Fruit fly (Drosophila melanogaster) whole organism, embryonic: Measurements from ENCODE around the gene Cyp12a4.

Experiments
- Asciz ChIP-seq: fragments of 200-800 bp; sonication (Bioruptor generic); optimal IDR thresholded peaks from 2 replicates; lab custom pipeline; 2017; ENCODE audit warnings: missing biosample characterization, mild to moderate bottlenecking, missing genetic modification characterization, missing genetic modification reagents
- B-H2 ChIP-seq: fragments of 200-800 bp; sonication (Bioruptor generic); optimal IDR thresholded peaks from 2 replicates; lab custom pipeline; 2018; ENCODE audit warnings: missing biosample characterization, mild to moderate bottlenecking, missing genetic modification characterization
- CG10462 ChIP-seq: fragments of 200-800 bp; sonication (Bioruptor generic); optimal IDR thresholded peaks from 2 replicates; lab custom pipeline; 2016; ENCODE audit warnings: missing biosample characterization, missing genetic modification characterization
- CG10654 ChIP-seq: fragments of 200-800 bp; sonication (Bioruptor generic); optimal IDR thresholded peaks from 2 replicates; lab custom pipeline; 2016; ENCODE audit warnings: missing biosample characterization, missing genetic modification characterization
- CG11093 ChIP-seq: fragments of 200-800 bp; sonication (Bioruptor generic); IDR thresholded peaks from 3 replicates; pipeline ENCODE4 v1.3.6; 2022; ENCODE audit warnings: missing biosample characterization, missing genetic modification characterization
- CG12942 ChIP-seq: fragments of 200-800 bp; sonication (Bioruptor generic); optimal IDR thresholded peaks from 3 replicates; lab custom pipeline; 2016; ENCODE audit warnings: missing biosample characterization, missing genetic modification characterization
- CG13424 ChIP-seq: fragments of 200-800 bp; sonication (Bioruptor generic); optimal IDR thresholded peaks from 2 replicates; lab custom pipeline; 2019; ENCODE audit warnings: missing biosample characterization, mild to moderate bottlenecking, missing genetic modification characterization, moderate library complexity
- CG14710 ChIP-seq: fragments of 200-800 bp; sonication (Bioruptor generic); optimal IDR thresholded peaks from 3 replicates; lab custom pipeline; 2019; ENCODE audit warnings: missing biosample characterization, mild to moderate bottlenecking, missing genetic modification characterization, moderate library complexity
- CG16813 ChIP-seq: fragments of 200-800 bp; sonication (Bioruptor generic); IDR thresholded peaks from 3 replicates; pipeline ENCODE4 v1.3.6; 2022; ENCODE audit warnings: missing biosample characterization, missing genetic modification characterization; ENCODE audit not compliant: partially characterized antibody
- CG16815 ChIP-seq: fragments of 200-800 bp; sonication (Bioruptor generic); optimal IDR thresholded peaks from 3 replicates; lab custom pipeline; 2017; ENCODE audit warnings: missing biosample characterization, mild to moderate bottlenecking, missing genetic modification characterization
- CG2678 ChIP-seq: fragments of 200-800 bp; sonication (Bioruptor generic); optimal IDR thresholded peaks from 3 replicates; lab custom pipeline; 2019; ENCODE audit warnings: missing biosample characterization, mild to moderate bottlenecking, missing genetic modification characterization, moderate library complexity
- CG2712 ChIP-seq: fragments of 200-800 bp; optimal IDR thresholded peaks from 3 replicates; lab custom pipeline; 2019; ENCODE audit warnings: missing biosample characterization, mild to moderate bottlenecking, missing genetic modification characterization, moderate library complexity
- CG30403 ChIP-seq: fragments of 200-800 bp; sonication (Bioruptor generic); optimal IDR thresholded peaks from 3 replicates; lab custom pipeline; 2016; ENCODE audit warnings: missing biosample characterization, missing genetic modification characterization
- CG3281 ChIP-seq: fragments of 200-800 bp; sonication (Bioruptor generic); optimal IDR thresholded peaks from 3 replicates; lab custom pipeline; 2017; ENCODE audit warnings: missing biosample characterization, mild to moderate bottlenecking, missing genetic modification characterization
- CG4730 ChIP-seq: fragments of 200-800 bp; sonication (Bioruptor generic); IDR thresholded peaks from 2 replicates; pipeline ENCODE4 v1.3.6; 2022; ENCODE audit warnings: missing biosample characterization, missing genetic modification characterization
- CG8924 ChIP-seq: fragments of 200-800 bp; optimal IDR thresholded peaks from 3 replicates; lab custom pipeline; 2019; ENCODE audit warnings: missing biosample characterization, mild to moderate bottlenecking, missing genetic modification characterization, moderate library complexity
- E2f2 ChIP-seq: fragments of 200-800 bp; sonication (Bioruptor generic); IDR thresholded peaks from 2 replicates; pipeline ENCODE4 v1.3.6; 2022; ENCODE audit warnings: missing biosample characterization, missing genetic modification characterization
- Hmr ChIP-seq: fragments of 200-800 bp; sonication (Bioruptor generic); optimal IDR thresholded peaks from 3 replicates; lab custom pipeline; 2017; ENCODE audit warnings: mild to moderate bottlenecking, missing biosample characterization, missing genetic modification reagents, missing genetic modification characterization
- Hr3 ChIP-seq: fragments of 200-800 bp; sonication (Bioruptor generic); optimal IDR thresholded peaks from 3 replicates; lab custom pipeline; 2016; ENCODE audit warnings: missing biosample characterization, missing genetic modification characterization
- Med ChIP-seq: fragments of 200-800 bp; sonication (Bioruptor generic); peaks from one replicate; lab custom pipeline; 2016; ENCODE audit warnings: missing biosample characterization, missing genetic modification characterization, mild to moderate bottlenecking, inconsistent platforms, moderate library complexity
- Poxn ChIP-seq: fragments of 200-800 bp; sonication (Bioruptor generic); IDR thresholded peaks from 2 replicates; pipeline ENCODE4 v1.3.6; 2022; ENCODE audit warnings: missing biosample characterization, missing genetic modification characterization
- Sox102F ChIP-seq: fragments of 200-800 bp; sonication (Bioruptor generic); optimal IDR thresholded peaks from 2 replicates; lab custom pipeline; 2018; ENCODE audit warnings: missing biosample characterization, mild to moderate bottlenecking, missing genetic modification characterization, moderate library complexity
- Xbp1 ChIP-seq: fragments of 200-800 bp; sonication (Bioruptor generic); optimal IDR thresholded peaks from 3 replicates; lab custom pipeline; 2016; ENCODE audit warnings: missing biosample characterization, mild to moderate bottlenecking, missing genetic modification characterization
- YL-1 ChIP-seq: fragments of 200-800 bp; sonication (Bioruptor generic); optimal IDR thresholded peaks from 3 replicates; lab custom pipeline; 2017; ENCODE audit warnings: missing biosample characterization, mild to moderate bottlenecking, missing genetic modification characterization
- abd-A ChIP-seq: fragments of 200-800 bp; sonication (Bioruptor generic); optimal IDR thresholded peaks from 3 replicates; lab custom pipeline; 2019; ENCODE audit warnings: missing biosample characterization, mild to moderate bottlenecking, missing genetic modification characterization, moderate library complexity
- ash1 ChIP-seq: fragments of 200-800 bp; sonication (Bioruptor generic); optimal IDR thresholded peaks from 2 replicates; lab custom pipeline; 2018; ENCODE audit warnings: missing biosample characterization, mild to moderate bottlenecking, missing genetic modification characterization
- bcd ChIP-seq: fragments of 200-800 bp; sonication (Bioruptor generic); optimal IDR thresholded peaks from 2 replicates; lab custom pipeline; 2017; ENCODE audit warnings: missing biosample characterization, mild to moderate bottlenecking, missing genetic modification characterization
- crc ChIP-seq: fragments of 200-800 bp; sonication (Bioruptor generic); optimal IDR thresholded peaks from 2 replicates; lab custom pipeline; 2016; ENCODE audit warnings: missing biosample characterization, missing genetic modification characterization
- disco-r ChIP-seq: fragments of 200-800 bp; sonication (Bioruptor generic); optimal IDR thresholded peaks from 2 replicates; lab custom pipeline; 2016; ENCODE audit warnings: missing biosample characterization, missing genetic modification characterization
- dmrt99B ChIP-seq: fragments of 200-800 bp; sonication (Bioruptor generic); optimal IDR thresholded peaks from 2 replicates; lab custom pipeline; 2018; ENCODE audit warnings: missing biosample characterization, mild to moderate bottlenecking, missing genetic modification characterization, moderate library complexity
- eve ChIP-seq, 2 experiments: fragments of >200 bp; optimal IDR thresholded peaks; 2 replicates each; lab custom pipeline; 2017; ENCODE audit warnings: missing biosample characterization in 2 of 2, missing genetic modification characterization in 2 of 2
- fd96Cb ChIP-seq: fragments of 200-800 bp; sonication (Bioruptor generic); optimal IDR thresholded peaks from 2 replicates; lab custom pipeline; 2018; ENCODE audit warnings: missing biosample characterization, mild to moderate bottlenecking, missing genetic modification characterization, moderate library complexity
- gcm ChIP-seq: fragments of 200-800 bp; sonication (Bioruptor generic); optimal IDR thresholded peaks from 2 replicates; lab custom pipeline; 2019; ENCODE audit warnings: missing biosample characterization, mild to moderate bottlenecking, missing genetic modification characterization, moderate library complexity
- ind ChIP-seq: fragments of 200-800 bp; sonication (Bioruptor generic); optimal IDR thresholded peaks from 3 replicates; lab custom pipeline; 2016; ENCODE audit warnings: missing biosample characterization, missing genetic modification characterization
- jumu ChIP-seq: fragments of 200-800 bp; sonication (Bioruptor generic); optimal IDR thresholded peaks from 3 replicates; lab custom pipeline; 2016; ENCODE audit warnings: missing biosample characterization, missing genetic modification characterization
- ken ChIP-seq: fragments of 200-800 bp; sonication (Bioruptor generic); IDR thresholded peaks from 3 replicates; pipeline ENCODE4 v1.3.6; 2022; ENCODE audit warnings: missing biosample characterization, missing genetic modification characterization
- lab ChIP-seq: fragments of 200-800 bp; sonication (Bioruptor generic); optimal IDR thresholded peaks from 3 replicates; lab custom pipeline; 2017; ENCODE audit warnings: missing biosample characterization, missing genetic modification characterization, mild to moderate bottlenecking, moderate library complexity, missing genetic modification reagents
- lilli ChIP-seq: fragments of 200-800 bp; sonication (Bioruptor generic); optimal IDR thresholded peaks from 3 replicates; lab custom pipeline; 2016; ENCODE audit warnings: missing biosample characterization, missing genetic modification characterization
- org-1 ChIP-seq: fragments of 200-800 bp; sonication (Bioruptor generic); optimal IDR thresholded peaks from 2 replicates; lab custom pipeline; 2017; ENCODE audit warnings: missing biosample characterization, missing genetic modification characterization
- pfk ChIP-seq: fragments of 200-800 bp; sonication (Bioruptor generic); optimal IDR thresholded peaks from 2 replicates; lab custom pipeline; 2018; ENCODE audit warnings: missing biosample characterization, mild to moderate bottlenecking, missing genetic modification characterization, moderate library complexity
- pzg ChIP-seq: fragments of 200-800 bp; sonication (Bioruptor generic); optimal IDR thresholded peaks from 3 replicates; lab custom pipeline; 2018; ENCODE audit warnings: missing biosample characterization, mild to moderate bottlenecking, missing genetic modification characterization, moderate library complexity
- rib ChIP-seq: fragments of 200-800 bp; sonication (Bioruptor generic); IDR thresholded peaks from 2 replicates; pipeline ENCODE4 v1.3.6; 2022; ENCODE audit warnings: missing biosample characterization, missing genetic modification characterization
- scrt ChIP-seq: fragments of 200-800 bp; sonication (Bioruptor generic); optimal IDR thresholded peaks from 2 replicates; lab custom pipeline; 2018; ENCODE audit warnings: missing biosample characterization, mild to moderate bottlenecking, missing genetic modification characterization, moderate library complexity
- sens-2 ChIP-seq: fragments of 200-800 bp; sonication (Bioruptor generic); IDR thresholded peaks from 2 replicates; pipeline ENCODE4 v1.3.6; 2022; ENCODE audit warnings: missing biosample characterization, missing genetic modification characterization
- ssp ChIP-seq: fragments of 200-800 bp; sonication (Bioruptor generic); IDR thresholded peaks from 2 replicates; pipeline ENCODE4 v1.3.6; 2022; ENCODE audit warnings: missing biosample characterization, missing genetic modification characterization
- tup ChIP-seq: fragments of 200-800 bp; sonication (Bioruptor generic); optimal IDR thresholded peaks from 2 replicates; lab custom pipeline; 2016; ENCODE audit warnings: missing biosample characterization, mild to moderate bottlenecking, missing genetic modification characterization, moderate library complexity
- unc-4 ChIP-seq: fragments of 200-800 bp; sonication (Bioruptor generic); IDR thresholded peaks from 2 replicates; pipeline ENCODE4 v1.3.6; 2022; ENCODE audit warnings: missing biosample characterization, missing genetic modification characterization; ENCODE audit not compliant: partially characterized antibody
- unpg ChIP-seq: fragments of 200-800 bp; sonication (Bioruptor generic); optimal IDR thresholded peaks from 3 replicates; lab custom pipeline; 2018; ENCODE audit warnings: missing biosample characterization, mild to moderate bottlenecking, missing genetic modification characterization, moderate library complexity
- zfh2 ChIP-seq: fragments of 200-800 bp; sonication (Bioruptor generic); optimal IDR thresholded peaks from 2 replicates; lab custom pipeline; 2016; ENCODE audit warnings: missing biosample characterization, missing genetic modification characterization

Cyp12a4 gene

DNA sequence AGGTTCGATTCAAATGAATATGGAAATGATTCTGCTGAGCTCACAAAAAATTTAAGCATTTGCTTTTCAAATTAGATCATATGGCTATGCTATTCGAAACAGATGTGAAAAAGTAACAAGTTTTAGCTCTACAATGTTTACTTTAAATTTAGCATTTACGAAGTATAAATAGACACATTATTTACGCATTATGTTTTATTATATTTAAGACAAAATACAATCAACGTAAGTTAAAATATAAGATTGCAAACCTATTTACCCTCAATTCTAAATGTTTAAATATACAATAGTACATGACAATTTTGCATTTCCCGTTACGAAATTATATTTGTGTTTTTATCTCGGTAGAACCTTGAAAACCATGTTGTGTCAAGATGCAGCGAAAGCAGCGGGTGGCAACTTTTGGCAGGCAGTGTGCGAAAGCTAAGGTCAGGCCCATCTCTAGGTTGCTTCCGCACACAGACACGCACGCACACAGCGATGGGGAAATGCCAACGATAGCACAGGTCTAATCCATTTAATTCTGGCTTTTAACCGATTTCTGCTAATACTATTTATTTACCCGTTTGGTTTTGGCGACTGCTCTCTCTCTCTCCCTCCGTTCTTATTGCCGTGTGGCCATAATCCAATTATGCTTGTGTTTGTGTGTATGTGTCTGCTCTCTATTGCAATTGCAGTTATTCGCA is 41.7 kb upstream of the Cyp12a4 start (continued):
- peak; percentile 24 for TF ChIP-seq Hmr (GFP tag; lab: Kevin White, UChicago)
- no peak for TF ChIP-seq E2f2 (GFP tag; lab: Robert Waterston, UW)
- TF ChIP-seq crc (GFP tag; lab: Kevin White, UChicago), result no peak
- TF ChIP-seq CG2712 (tag; lab: Kevin White, UChicago), result peak; percentile 5
- TF ChIP-seq B-H2 (GFP tag; lab: Kevin White, UChicago), result no peak
- TF ChIP-seq dmrt99B (tag; lab: Kevin White, UChicago), result peak; percentile 40
- TF ChIP-seq lilli, result no peak
- no peak for TF ChIP-seq unpg (GFP tag; lab: Kevin White, UChicago)
- TF ChIP-seq CG12942 (GFP tag; lab: Kevin White, UChicago), result no peak
- TF ChIP-seq tup (GFP tag; lab: Kevin White, UChicago), result no peak
- TF ChIP-seq bcd (GFP tag; lab: Kevin White, UChicago), result peak; percentile 25
- no peak for TF ChIP-seq CG8924
- TF ChIP-seq pzg, result no peak
- 0 out of 2 replicates have a peak, but pooled peaks have one; percentile 20 for TF ChIP-seq CG4730 (GFP tag; lab: Robert Waterston, UW)
- TF ChIP-seq YL-1 (GFP tag; lab: Kevin White, UChicago), result no peak
- TF ChIP-seq Med, result peak; percentile 85
- no peak for TF ChIP-seq jumu (GFP tag; lab: Kevin White, UChicago)
- TF ChIP-seq CG10462 (GFP tag; lab: Kevin White, UChicago), result no peak
- peak; percentile 7 for TF ChIP-seq CG14710 (tag; lab: Kevin White, UChicago)
- TF ChIP-seq ind (GFP tag; lab: Kevin White, UChicago), result peak; percentile 31
- no peak for TF ChIP-seq CG16813 (GFP tag; lab: Robert Waterston, UW)
- peak; percentile 0 for TF ChIP-seq org-1 (GFP tag; lab: Kevin White, UChicago)
- no peak for TF ChIP-seq ash1 (GFP tag; lab: Kevin White, UChicago)
- no peak for TF ChIP-seq disco-r (GFP tag; lab: Kevin White, UChicago)
- TF ChIP-seq Sox102F (GFP tag; lab: Kevin White, UChicago), result peak; percentile 13
- TF ChIP-seq CG10654, result no peak
- TF ChIP-seq sens-2 (GFP tag; lab: Robert Waterston, UW), result 0 out of 2 replicates have a peak, but pooled peaks have one; percentile 14
- TF ChIP-seq scrt, result peak; percentile 10
- TF ChIP-seq pfk (GFP tag; lab: Kevin White, UChicago), result no peak
- TF ChIP-seq CG16815 (GFP tag; lab: Kevin White, UChicago), result peak; percentile 22
- TF ChIP-seq lab (GFP tag; lab: Kevin White, UChicago), result peak; percentile 46
- peak; percentile 5 for TF ChIP-seq CG13424 (tag; lab: Kevin White, UChicago)
- peak; percentile 56; the same call in 1 of the 2 replicates for TF ChIP-seq rib (GFP tag; lab: Robert Waterston, UW)
- no peak for TF ChIP-seq abd-A
- TF ChIP-seq zfh2 (GFP tag; lab: Kevin White, UChicago), result peak; percentile 29
- peak; percentile 30 for TF ChIP-seq Xbp1 (GFP tag; lab: Kevin White, UChicago)
- TF ChIP-seq unc-4 (GFP tag; lab: Robert Waterston, UW), result no peak
- no peak for TF ChIP-seq Poxn (GFP tag; lab: Robert Waterston, UW)
- TF ChIP-seq fd96Cb (tag; lab: Kevin White, UChicago), result peak; percentile 1
- TF ChIP-seq Asciz (GFP tag; lab: Kevin White, UChicago), result peak; percentile 7
- TF ChIP-seq CG2678, result peak; percentile 48
- peak; percentile 24 for TF ChIP-seq CG30403 (GFP tag; lab: Kevin White, UChicago)
- TF ChIP-seq ssp (GFP tag; lab: Robert Waterston, UW), result no peak
- no peak for TF ChIP-seq gcm
- peak in 1 of 2 experiments; percentile 56 for TF ChIP-seq eve (GFP tag; optimal IDR thresholded peaks at IDR 0.05; lab: Kevin White, UChicago)
- peak; percentile 19 for TF ChIP-seq Hr3 (GFP tag; lab: Kevin White, UChicago)
- peak; percentile 39; the same call in 1 of the 3 replicates for TF ChIP-seq CG11093 (GFP tag; lab: Robert Waterston, UW)
- peak; percentile 43; the same call in 1 of the 3 replicates for TF ChIP-seq ken (GFP tag; lab: Robert Waterston, UW)
- no peak for TF ChIP-seq CG3281
